Fruit fly (Drosophila melanogaster) whole organism, embryonic: Measurements from ENCODE around the gene CG14915.
A peak's percentile ranks its signal among the peaks of the same experiment; 100 is the strongest.

Experiments
- Awh ChIP-seq: fragments of 200-800 bp; sonication (Bioruptor generic); IDR thresholded peaks from 2 replicates; pipeline ENCODE4, ENCODE4 v1.3.6; 2022; ENCODE audit warnings: missing biosample characterization, missing genetic modification characterization
- C15 ChIP-seq: fragments of 200-800 bp; sonication (Bioruptor generic); IDR thresholded peaks from 3 replicates; pipeline ENCODE4 v1.3.6; 2022; ENCODE audit warnings: missing biosample characterization, missing genetic modification characterization
- CG10431 ChIP-seq: fragments of 200-800 bp; sonication (Bioruptor generic); optimal IDR thresholded peaks from 3 replicates; lab custom pipeline; 2018; ENCODE audit warnings: missing biosample characterization, mild to moderate bottlenecking, missing genetic modification characterization
- CG10543 ChIP-seq: fragments of 200-800 bp; sonication (Bioruptor generic); optimal IDR thresholded peaks from 3 replicates; lab custom pipeline; 2017; ENCODE audit warnings: missing biosample characterization, mild to moderate bottlenecking, missing genetic modification characterization, moderate library complexity
- CG11085 ChIP-seq: fragments of 200-800 bp; sonication (Bioruptor generic); IDR thresholded peaks from 2 replicates; pipeline ENCODE4 v1.3.6; 2022; ENCODE audit warnings: missing biosample characterization, missing genetic modification characterization
- CG12104 ChIP-seq: fragments of 200-800 bp; sonication (Bioruptor generic); optimal IDR thresholded peaks from 3 replicates; lab custom pipeline; 2016; ENCODE audit warnings: missing biosample characterization, missing genetic modification characterization
- CG13296 ChIP-seq: fragments of 200-800 bp; sonication (Bioruptor generic); optimal IDR thresholded peaks from 3 replicates; lab custom pipeline; 2018; ENCODE audit warnings: missing biosample characterization, mild to moderate bottlenecking, missing genetic modification characterization
- CG14050 ChIP-seq: fragments of 200-800 bp; sonication (Bioruptor generic); IDR thresholded peaks from 3 replicates; pipeline ENCODE4 v1.3.6; 2022; ENCODE audit warnings: missing biosample characterization, missing genetic modification characterization
- CG14667 ChIP-seq: fragments of 200-800 bp; sonication (Bioruptor generic); IDR thresholded peaks from 2 replicates; pipeline ENCODE4 v1.3.6; 2022; ENCODE audit warnings: missing biosample characterization, missing genetic modification characterization
- CG15269 ChIP-seq: fragments of 200-800 bp; sonication (Bioruptor generic); optimal IDR thresholded peaks from 2 replicates; lab custom pipeline; 2018; ENCODE audit warnings: missing biosample characterization, mild to moderate bottlenecking, missing genetic modification characterization, moderate library complexity
- CG18262 ChIP-seq: fragments of 200-800 bp; optimal IDR thresholded peaks from 3 replicates; lab custom pipeline; 2019; ENCODE audit warnings: missing biosample characterization, mild to moderate bottlenecking, missing genetic modification characterization, moderate library complexity
- CG18619 ChIP-seq: fragments of 200-800 bp; sonication (Bioruptor generic); optimal IDR thresholded peaks from 3 replicates; lab custom pipeline; 2017; ENCODE audit warnings: missing biosample characterization, mild to moderate bottlenecking, missing genetic modification characterization
- CG18764 ChIP-seq: fragments of 200-800 bp; sonication (Bioruptor generic); optimal IDR thresholded peaks from 3 replicates; lab custom pipeline; 2016; ENCODE audit warnings: missing biosample characterization, missing genetic modification characterization
- CG32532 ChIP-seq: fragments of 200-800 bp; sonication (Bioruptor generic); IDR thresholded peaks from 2 replicates; pipeline ENCODE4 v1.3.6; 2022; ENCODE audit warnings: missing biosample characterization, missing genetic modification characterization
- CG3838 ChIP-seq: fragments of 200-800 bp; sonication (Bioruptor generic); optimal IDR thresholded peaks from 3 replicates; lab custom pipeline; 2016; ENCODE audit warnings: missing biosample characterization, missing genetic modification characterization
- CG3847 ChIP-seq: fragments of 200-800 bp; sonication (Bioruptor generic); IDR thresholded peaks from 2 replicates; pipeline ENCODE4 v1.3.6; 2022; ENCODE audit warnings: missing biosample characterization, missing genetic modification characterization
- CG4730 ChIP-seq: fragments of 200-800 bp; sonication (Bioruptor generic); IDR thresholded peaks from 2 replicates; pipeline ENCODE4 v1.3.6; 2022; ENCODE audit warnings: missing biosample characterization, missing genetic modification characterization
- CG7372 ChIP-seq: fragments of 200-800 bp; sonication (Bioruptor generic); IDR thresholded peaks from 2 replicates; pipeline ENCODE4 v1.3.6; 2022; ENCODE audit warnings: missing biosample characterization, missing genetic modification characterization
- CG7928 ChIP-seq: fragments of 200-800 bp; sonication (Bioruptor generic); optimal IDR thresholded peaks from 2 replicates; lab custom pipeline; 2017; ENCODE audit warnings: missing biosample characterization, mild to moderate bottlenecking, missing genetic modification characterization
- D19B ChIP-seq: fragments of 200-800 bp; sonication (Bioruptor generic); optimal IDR thresholded peaks from 2 replicates; lab custom pipeline; 2017; ENCODE audit warnings: missing biosample characterization, mild to moderate bottlenecking, missing genetic modification characterization
- Dbx ChIP-seq: fragments of 200-800 bp; sonication (Bioruptor generic); IDR thresholded peaks from 3 replicates; pipeline ENCODE4 v1.3.6; 2022; ENCODE audit warnings: missing biosample characterization, missing genetic modification characterization
- Deaf1 ChIP-seq: fragments of 200-800 bp; optimal IDR thresholded peaks from 3 replicates; lab custom pipeline; 2019; ENCODE audit warnings: missing biosample characterization, mild to moderate bottlenecking, missing genetic modification characterization, moderate library complexity
- Ets65A ChIP-seq: fragments of 200-800 bp; sonication (Bioruptor generic); peaks from one replicate; lab custom pipeline; 2016; ENCODE audit warnings: missing biosample characterization, missing genetic modification characterization
- Fer3 ChIP-seq: fragments of 200-800 bp; sonication (Bioruptor generic); optimal IDR thresholded peaks from 2 replicates; lab custom pipeline; 2018; ENCODE audit warnings: missing biosample characterization, mild to moderate bottlenecking, missing genetic modification characterization, moderate library complexity
- HmgZ ChIP-seq: fragments of 200-800 bp; sonication (Bioruptor generic); optimal IDR thresholded peaks from 2 replicates; lab custom pipeline; 2018; ENCODE audit warnings: missing biosample characterization, mild to moderate bottlenecking, missing genetic modification characterization
- Med ChIP-seq: fragments of 200-800 bp; sonication (Bioruptor generic); peaks from one replicate; lab custom pipeline; 2016; ENCODE audit warnings: missing biosample characterization, missing genetic modification characterization, mild to moderate bottlenecking, inconsistent platforms, moderate library complexity
- Mrtf ChIP-seq: fragments of 200-800 bp; sonication (Bioruptor generic); IDR thresholded peaks from 3 replicates; pipeline ENCODE4 v1.3.6; 2022; ENCODE audit warnings: missing biosample characterization, missing genetic modification characterization
- Myb ChIP-seq: fragments of 200-800 bp; sonication (Bioruptor generic); optimal IDR thresholded peaks from 2 replicates; lab custom pipeline; 2016; ENCODE audit warnings: missing biosample characterization, missing genetic modification characterization
- Optix ChIP-seq: fragments of 200-800 bp; sonication (Bioruptor generic); IDR thresholded peaks from 3 replicates; pipeline ENCODE4 v1.3.6; 2022; ENCODE audit warnings: missing biosample characterization, missing genetic modification characterization
- PHDP ChIP-seq: fragments of 200-800 bp; sonication (Bioruptor generic); optimal IDR thresholded peaks from 3 replicates; lab custom pipeline; 2018; ENCODE audit warnings: missing biosample characterization, mild to moderate bottlenecking, missing genetic modification characterization, moderate library complexity
- Sry-δ ChIP-seq: fragments of 200-800 bp; sonication (Bioruptor generic); optimal IDR thresholded peaks from 2 replicates; lab custom pipeline; 2016; ENCODE audit warnings: missing biosample characterization, missing genetic modification characterization
- YL-1 ChIP-seq: fragments of 200-800 bp; sonication (Bioruptor generic); optimal IDR thresholded peaks from 3 replicates; lab custom pipeline; 2017; ENCODE audit warnings: missing biosample characterization, mild to moderate bottlenecking, missing genetic modification characterization
- amos ChIP-seq: fragments of 200-800 bp; sonication (Bioruptor generic); IDR thresholded peaks from 2 replicates; pipeline ENCODE4 v1.3.6; 2022; ENCODE audit warnings: missing biosample characterization, missing genetic modification characterization; ENCODE audit not compliant: partially characterized antibody
- az2 ChIP-seq: fragments of 200-800 bp; sonication (Bioruptor generic); optimal IDR thresholded peaks from 3 replicates; lab custom pipeline; 2016; ENCODE audit warnings: missing biosample characterization, missing genetic modification characterization
- croc ChIP-seq: fragments of 200-800 bp; sonication (Bioruptor generic); conservative IDR thresholded peaks from 3 replicates; pipeline ENCODE4 v1.3.6; 2022; ENCODE audit warnings: missing biosample characterization, missing genetic modification characterization
- dmrt99B ChIP-seq: fragments of 200-800 bp; sonication (Bioruptor generic); optimal IDR thresholded peaks from 2 replicates; lab custom pipeline; 2018; ENCODE audit warnings: missing biosample characterization, mild to moderate bottlenecking, missing genetic modification characterization, moderate library complexity
- ems ChIP-seq: fragments of 200-800 bp; sonication (Bioruptor generic); optimal IDR thresholded peaks from 3 replicates; lab custom pipeline; 2016; ENCODE audit warnings: missing biosample characterization, missing genetic modification characterization
- en ChIP-seq: fragments of 200-800 bp; sonication (Bioruptor generic); optimal IDR thresholded peaks from 2 replicates; lab custom pipeline; 2016; ENCODE audit warnings: missing biosample characterization, missing genetic modification characterization
- eve ChIP-seq, 2 experiments: fragments of >200 bp; optimal IDR thresholded peaks; 2 replicates each; lab custom pipeline; 2017; ENCODE audit warnings: missing biosample characterization in 2 of 2, missing genetic modification characterization in 2 of 2
- gsb ChIP-seq: fragments of 200-800 bp; sonication (Bioruptor generic); IDR thresholded peaks from 2 replicates; pipeline ENCODE4 v1.3.6; 2022; ENCODE audit warnings: missing biosample characterization, missing genetic modification characterization
- h ChIP-seq: fragments of >200 bp; optimal IDR thresholded peaks from 2 replicates; lab custom pipeline; 2017
- jing ChIP-seq: fragments of 200-800 bp; sonication (Bioruptor generic); optimal IDR thresholded peaks from 2 replicates; lab custom pipeline; 2018; ENCODE audit warnings: missing biosample characterization, mild to moderate bottlenecking, missing genetic modification characterization
- lbe ChIP-seq: fragments of 200-800 bp; sonication (Bioruptor generic); optimal IDR thresholded peaks from 2 replicates; lab custom pipeline; 2016; ENCODE audit warnings: missing biosample characterization, mild to moderate bottlenecking, missing genetic modification characterization
- prd ChIP-seq, 3 experiments: fragments of >200 bp in 2 of 3; fragments of 200-800 bp in 1 of 3; sonication (Bioruptor generic) in 1 of 3; optimal IDR thresholded peaks in 2 of 3; IDR thresholded peaks in 1 of 3; 2 replicates in 2 of 3; 3 replicates in 1 of 3; pipeline versions ENCODE4 v1.3.6 to Lab custom; 2017 to 2022; ENCODE audit warnings: missing biosample characterization in 1 of 3, missing genetic modification characterization in 1 of 3
- repo ChIP-seq: fragments of 200-800 bp; sonication (Bioruptor generic); optimal IDR thresholded peaks from 2 replicates; lab custom pipeline; 2016; ENCODE audit warnings: missing biosample characterization, missing genetic modification characterization
- ro ChIP-seq: fragments of 200-800 bp; sonication (Bioruptor generic); IDR thresholded peaks from 2 replicates; pipeline ENCODE4 v1.3.6; 2022; ENCODE audit warnings: missing biosample characterization, missing genetic modification characterization
- slp2 ChIP-seq: fragments of 200-800 bp; sonication (Bioruptor generic); optimal IDR thresholded peaks from 2 replicates; lab custom pipeline; 2016; ENCODE audit warnings: missing biosample characterization, missing genetic modification characterization
- sr ChIP-seq: fragments of 200-800 bp; sonication (Bioruptor generic); IDR thresholded peaks from 3 replicates; pipeline ENCODE4 v1.3.6; 2022; ENCODE audit warnings: missing biosample characterization, missing genetic modification characterization
- trh ChIP-seq: fragments of 200-800 bp; sonication (Bioruptor generic); optimal IDR thresholded peaks from 2 replicates; lab custom pipeline; 2016; ENCODE audit warnings: missing biosample characterization, missing genetic modification characterization

CG14915 gene

DNA sequence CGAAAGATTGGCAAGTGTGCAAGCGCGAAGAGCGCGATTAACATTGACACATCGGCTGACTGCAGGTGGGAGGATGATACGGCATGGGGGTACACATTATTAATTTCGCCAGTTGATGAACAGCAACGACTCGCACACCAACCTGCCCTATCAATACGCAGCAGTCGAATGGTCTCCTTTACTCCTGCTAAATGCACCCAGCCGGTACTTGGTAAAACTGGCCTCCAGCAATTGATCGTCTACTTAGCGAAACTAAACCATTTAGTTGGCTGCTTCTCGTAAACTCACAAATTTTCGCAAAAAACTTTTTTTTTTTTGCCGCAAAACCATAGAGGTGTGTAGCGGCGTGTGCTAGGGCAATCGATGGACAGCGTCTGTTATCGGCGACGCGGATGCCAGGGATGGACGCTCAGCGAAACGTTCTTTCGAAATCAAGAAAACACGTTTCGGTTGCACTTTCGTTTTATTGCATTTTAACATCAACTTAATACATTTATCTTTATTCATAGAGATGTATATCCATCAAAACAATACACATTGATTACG, 29.8 kb downstream of the CG14915 start, which contains the start of gene Ge-1 (continued):
- TF ChIP-seq CG18262 (tag; lab: Kevin White, UChicago) (no peak), Dbx (peak; percentile 59; the same call in 1 of the 3 replicates), C15 (no peak), slp2 (GFP tag; lab: Kevin White, UChicago) (no peak), eve (GFP tag; optimal IDR thresholded peaks at IDR 0.05; lab: Kevin White, UChicago) (no peak), prd (optimal IDR thresholded peaks at IDR 0.05; lab: Kevin White, UChicago) (no peak), prd (GFP tag; IDR thresholded peaks at IDR 0.05; lab: Robert Waterston, UW) (peak; percentile 24; the same call in 1 of the 3 replicates), Sry-δ (peak; percentile 90), CG10431 (GFP tag; lab: Kevin White, UChicago) (no peak), gsb (GFP tag; lab: Robert Waterston, UW) (no peak), repo (GFP tag; lab: Kevin White, UChicago) (no peak), en (GFP tag; lab: Kevin White, UChicago) (no peak), HmgZ (tag; lab: Kevin White, UChicago) (peak; percentile 38), ro (GFP tag; lab: Robert Waterston, UW) (no peak), amos (GFP tag; lab: Robert Waterston, UW) (peak; percentile 58)
- TF ChIP-seq, all 482 proteins: peak for 69

DNA sequence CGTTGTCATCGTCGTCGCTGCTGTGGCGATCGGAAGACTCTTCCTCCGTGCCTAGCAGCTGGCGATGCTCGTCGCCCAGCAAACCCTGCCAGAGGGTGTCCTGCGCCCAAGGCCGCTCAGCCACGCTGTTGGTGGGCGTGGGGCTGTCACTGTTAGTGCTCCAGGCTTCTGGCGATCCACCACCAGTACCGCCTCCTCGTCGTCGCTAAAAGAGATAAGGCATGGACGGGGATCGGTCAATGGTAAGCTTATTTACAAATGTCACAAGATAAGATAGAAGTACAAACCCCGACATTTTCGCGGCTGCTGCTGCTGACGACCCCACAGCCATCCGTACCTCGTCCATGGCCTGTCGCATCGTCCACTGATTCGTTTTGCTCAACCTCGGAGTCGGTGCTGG, 34.5 kb downstream of the CG14915 start:
- TF ChIP-seq Awh, result no peak
- TF ChIP-seq prd (optimal IDR thresholded peaks at IDR 0.05; lab: Kevin White, UChicago), result peak in 1 of 2 experiments; percentile 12
- TF ChIP-seq prd (GFP tag; IDR thresholded peaks at IDR 0.05; lab: Robert Waterston, UW), result no peak
- TF ChIP-seq Med (GFP tag; lab: Kevin White, UChicago), result peak; percentile 61

dm6 chr2L:11106562-11106962, 35.7 kb downstream of the CG14915 start, which contains the start of gene Reps:
Gene Reps, minus strand, starts transcription at chr2L:11106645.
- TF ChIP-seq h (lab: Kevin White, UChicago) (no peak), CG15269 (tag; lab: Kevin White, UChicago) (peak; percentile 98), D19B (peak; percentile 94), Ets65A (GFP tag; lab: Kevin White, UChicago) (peak; percentile 100), CG14667 (GFP tag; lab: Robert Waterston, UW) (peak; percentile 99), CG10543 (peak; percentile 96), Fer3 (peak; percentile 99), YL-1 (GFP tag; lab: Kevin White, UChicago) (peak; percentile 98), CG7372 (GFP tag; lab: Robert Waterston, UW) (peak; percentile 99), sr (peak; percentile 90), CG13296 (GFP tag; lab: Kevin White, UChicago) (peak; percentile 97), CG4730 (peak; percentile 98), CG18619 (GFP tag; lab: Kevin White, UChicago) (peak; percentile 97), ems (GFP tag; lab: Kevin White, UChicago) (peak; percentile 98), CG14050 (GFP tag; lab: Robert Waterston, UW) (peak; percentile 99), jing (GFP tag; lab: Kevin White, UChicago) (peak; percentile 97), CG32532 (GFP tag; lab: Robert Waterston, UW) (peak; percentile 99), az2 (GFP tag; lab: Kevin White, UChicago) (peak; percentile 99), dmrt99B (tag; lab: Kevin White, UChicago) (peak; percentile 98), CG3847 (GFP tag; lab: Robert Waterston, UW) (peak; percentile 99), croc (GFP tag; lab: Robert Waterston, UW) (peak; percentile 99), Myb (GFP tag; lab: Kevin White, UChicago) (peak; percentile 88), CG18764 (peak; percentile 98), CG12104 (GFP tag; lab: Kevin White, UChicago) (peak; percentile 98), Optix (GFP tag; lab: Robert Waterston, UW) (peak; percentile 99), PHDP (tag; lab: Kevin White, UChicago) (peak; percentile 98), CG3838 (GFP tag; lab: Kevin White, UChicago) (peak; percentile 97), lbe (GFP tag; lab: Kevin White, UChicago) (peak; percentile 96), CG11085 (GFP tag; lab: Robert Waterston, UW) (peak; percentile 99), Deaf1 (tag; lab: Kevin White, UChicago) (no peak), CG7928 (GFP tag; lab: Kevin White, UChicago) (peak; percentile 100), Mrtf (GFP tag; lab: Robert Waterston, UW) (peak; percentile 99), trh (GFP tag; lab: Kevin White, UChicago) (peak; percentile 98)
